Worm (Caenorhabditis elegans): ENCODE data around the gene fkb-4.

fkb-4 gene

ce11 chrV:12814481-12814882, 27.6 kb upstream of the fkb-4 start (continued):
- TF ChIP-seq odd-2 (tag; optimal IDR thresholded peaks at IDR 0.05) (no peak), ztf-16 (tag; optimal IDR thresholded peaks at IDR 0.05) (no peak)

DNA sequence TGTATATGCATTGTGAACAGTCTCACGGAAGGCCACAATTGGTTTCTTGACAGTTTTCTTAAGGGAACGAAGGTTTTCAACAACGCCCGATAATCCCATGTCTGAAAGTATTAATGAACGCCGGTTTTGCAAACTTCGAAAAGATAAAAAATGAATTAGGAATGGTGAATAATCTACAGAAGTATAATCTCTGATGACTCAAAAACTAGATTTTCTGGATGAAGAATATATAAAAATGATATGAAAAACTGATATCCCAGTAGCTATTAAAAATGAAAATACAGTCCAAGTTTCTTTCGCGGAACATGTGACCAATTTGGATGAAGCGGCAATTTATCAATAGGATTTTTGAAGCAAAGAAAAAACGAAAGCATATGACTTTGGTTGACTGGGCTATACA, 27.1 kb upstream of the fkb-4 start, which contains the start of gene ZC443.3:
Gene ZC443.3 (minus strand): TSS at position 101 of the 400 bp plus-strand sequence.
- TF ChIP-seq madf-2 (tag; optimal IDR thresholded peaks at IDR 0.05) = no peak
- no peak for TF ChIP-seq unc-55 (GFP tag; optimal IDR thresholded peaks at IDR 0.05)
- no peak for TF ChIP-seq syd-9 (tag; optimal IDR thresholded peaks at IDR 0.05)
- TF ChIP-seq ceh-6 (GFP tag; optimal IDR thresholded peaks at IDR 0.05) = no peak
- no peak for TF ChIP-seq tbx-2 (tag; optimal IDR thresholded peaks at IDR 0.05)
- no peak for TF ChIP-seq ahr-1 (tag; optimal IDR thresholded peaks at IDR 0.05)
- TF ChIP-seq hlh-15 (tag; optimal IDR thresholded peaks at IDR 0.05) = no peak
- no peak for TF ChIP-seq ceh-31 (tag; optimal IDR thresholded peaks at IDR 0.05)
- TF ChIP-seq ets-4 (tag; optimal IDR thresholded peaks at IDR 0.05) = no peak
- no peak for TF ChIP-seq ztf-16 (tag; optimal IDR thresholded peaks at IDR 0.05)
- no peak for TF ChIP-seq C38D4.7 (GFP tag; optimal IDR thresholded peaks at IDR 0.05)
- TF ChIP-seq ceh-34 (tag; optimal IDR thresholded peaks at IDR 0.05) = no peak
- no peak for TF ChIP-seq F13H6.1 (tag; optimal IDR thresholded peaks at IDR 0.05)
- TF ChIP-seq lim-6 (tag; optimal IDR thresholded peaks at IDR 0.05) = no peak
- TF ChIP-seq nhr-232 (tag; optimal IDR thresholded peaks at IDR 0.05) = no peak
- TF ChIP-seq elt-4 (tag; optimal IDR thresholded peaks at IDR 0.05) = no peak
- TF ChIP-seq sox-4 (tag; optimal IDR thresholded peaks at IDR 0.05) = no peak
- no peak for TF ChIP-seq unc-86 (tag; optimal IDR thresholded peaks at IDR 0.05)
- no peak for TF ChIP-seq fkh-10 (GFP tag; optimal IDR thresholded peaks at IDR 0.05)

- TF ChIP-seq ceh-34 (tag; optimal IDR thresholded peaks at IDR 0.05) (peak; percentile 31), ama-1 (optimal IDR thresholded peaks at IDR 0.05) (peak; percentile 62), elt-2 (tag; optimal IDR thresholded peaks at IDR 0.05) (no peak), fkh-6 (tag; optimal IDR thresholded peaks at IDR 0.05) (no peak)
Measured at ce11 chrV:12811810-12812209, 24.9 kb upstream of the fkb-4 start.

- TF ChIP-seq ceh-30 (tag; optimal IDR thresholded peaks at IDR 0.05) = no peak
- peak; percentile 7 for TF ChIP-seq nfya-1 (tag; optimal IDR thresholded peaks at IDR 0.05)
Measured at ce11 chrV:12811126-12811525, 24.2 kb upstream of the fkb-4 start, which contains the start of gene ZC443.2. TSS of gene ZC443.2 (minus strand) at chrV:12811192.

ce11 chrV:12809876-12810275, 22.9 kb upstream of the fkb-4 start, which contains the start of gene ZC443.1:
TSS of gene ZC443.1 (minus strand) at chrV:12810080.
- no peak for TF ChIP-seq dmd-4 (tag; optimal IDR thresholded peaks at IDR 0.05; ENCODE audit: borderline replicate concordance)
- no peak for TF ChIP-seq ahr-1 (tag; optimal IDR thresholded peaks at IDR 0.05)
- no peak for TF ChIP-seq ref-2 (tag; optimal IDR thresholded peaks at IDR 0.05)

DNA sequence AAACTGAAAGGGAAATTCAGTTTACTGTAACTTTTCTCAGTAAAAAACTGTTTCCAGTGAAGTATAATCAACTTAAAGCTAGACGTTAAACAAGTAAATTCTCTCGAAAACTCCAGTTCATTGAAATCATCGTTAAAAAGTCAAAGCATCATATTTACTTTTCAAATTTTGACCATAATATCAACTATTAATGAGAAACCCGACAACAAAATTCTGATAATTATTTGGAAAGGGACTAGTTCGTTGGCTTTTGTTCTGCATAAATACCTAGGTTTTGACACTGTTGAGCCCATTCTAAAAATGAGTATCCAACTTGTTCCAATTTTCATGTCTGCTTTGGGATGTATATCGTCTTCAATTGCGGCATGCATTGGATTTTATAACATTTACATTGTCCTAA, 19.3 kb upstream of the fkb-4 start, which contains the start of gene ZC443.7:
Gene ZC443.7 (plus strand): TSS at position 301 of the 400 bp plus-strand sequence.
- no peak for TF ChIP-seq fkh-10 (GFP tag; optimal IDR thresholded peaks at IDR 0.05)
- no peak for TF ChIP-seq ceh-30 (tag; optimal IDR thresholded peaks at IDR 0.05)
- TF ChIP-seq ceh-31 (tag; optimal IDR thresholded peaks at IDR 0.05) = no peak
- TF ChIP-seq ztf-16 (tag; optimal IDR thresholded peaks at IDR 0.05) = no peak
- no peak for TF ChIP-seq zip-5 (tag; optimal IDR thresholded peaks at IDR 0.05)
- no peak for TF ChIP-seq ceh-34 (tag; optimal IDR thresholded peaks at IDR 0.05)
- no peak for TF ChIP-seq nhr-11 (tag; optimal IDR thresholded peaks at IDR 0.05)

- TF ChIP-seq unc-3 (GFP tag; conservative IDR thresholded peaks at IDR 0.05) = no peak
- no peak for TF ChIP-seq unc-3 (tag; optimal IDR thresholded peaks at IDR 0.05)
- TF ChIP-seq ttx-3 (tag; optimal IDR thresholded peaks at IDR 0.05) = no peak
- no peak for TF ChIP-seq ceh-14 (tag; optimal IDR thresholded peaks at IDR 0.05)
- TF ChIP-seq unc-42 (tag; optimal IDR thresholded peaks at IDR 0.05) = no peak
- no peak for TF ChIP-seq ceh-18 (tag; optimal IDR thresholded peaks at IDR 0.05)
- no peak for TF ChIP-seq ceh-34 (tag; optimal IDR thresholded peaks at IDR 0.05)
- no peak for TF ChIP-seq unc-86 (tag; optimal IDR thresholded peaks at IDR 0.05)
- no peak for TF ChIP-seq lim-6 (tag; optimal IDR thresholded peaks at IDR 0.05)
- no peak for TF ChIP-seq nfya-1 (tag; optimal IDR thresholded peaks at IDR 0.05)
- TF ChIP-seq pha-2 (tag; optimal IDR thresholded peaks at IDR 0.05) = no peak
- no peak for TF ChIP-seq ceh-9 (tag; optimal IDR thresholded peaks at IDR 0.05)
Measured at ce11 chrV:12803274-12803673, 16.3 kb upstream of the fkb-4 start, which contains the start of gene srbc-45. TSS of gene srbc-45 (plus strand) at chrV:12803574.
